Fruit fly (Drosophila melanogaster) whole organism, embryonic: ENCODE results near the gene CG7231.

Source experiments
- HmgZ ChIP-seq: fragments of 200-800 bp; sonication (Bioruptor generic); optimal IDR thresholded peaks from 2 replicates; lab custom pipeline; 2018; ENCODE audit warnings: missing biosample characterization, mild to moderate bottlenecking, missing genetic modification characterization
- gce ChIP-seq: fragments of 200-800 bp; sonication (Bioruptor generic); IDR thresholded peaks from 3 replicates; pipeline ENCODE4 v1.3.6; 2022; ENCODE audit warnings: missing biosample characterization, missing genetic modification characterization
- kah ChIP-seq: fragments of 200-800 bp; sonication (Bioruptor generic); optimal IDR thresholded peaks from 2 replicates; lab custom pipeline; 2018; ENCODE audit warnings: missing biosample characterization, mild to moderate bottlenecking, missing genetic modification characterization

DNA sequence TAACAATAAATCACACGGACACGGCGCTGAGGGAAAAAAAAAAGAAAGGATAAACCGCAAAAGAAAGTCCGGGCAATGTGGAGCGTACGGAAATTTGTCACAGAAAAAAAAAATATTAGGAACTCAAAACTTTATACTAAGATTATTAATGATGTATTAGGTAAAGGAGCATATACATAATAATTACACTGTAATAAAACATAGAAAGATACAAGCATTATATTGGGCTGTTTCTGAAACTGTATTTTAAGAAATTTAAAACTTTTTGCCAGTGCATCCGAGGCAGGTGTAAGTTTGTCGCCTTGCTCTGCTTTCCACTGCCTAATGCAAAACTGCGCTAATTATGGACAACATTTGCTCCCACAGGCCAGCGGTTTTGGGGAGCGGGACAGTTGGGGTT is 38.7 kb upstream of the CG7231 start:
- TF ChIP-seq kah (GFP tag; lab: Kevin White, UChicago) = no peak
- TF ChIP-seq gce (GFP tag; lab: Robert Waterston, UW) = no peak
- no peak for TF ChIP-seq HmgZ (tag; lab: Kevin White, UChicago)
